Fruit fly (Drosophila melanogaster): ENCODE data around the gene CG12499.

Gene CG12499

DNA sequence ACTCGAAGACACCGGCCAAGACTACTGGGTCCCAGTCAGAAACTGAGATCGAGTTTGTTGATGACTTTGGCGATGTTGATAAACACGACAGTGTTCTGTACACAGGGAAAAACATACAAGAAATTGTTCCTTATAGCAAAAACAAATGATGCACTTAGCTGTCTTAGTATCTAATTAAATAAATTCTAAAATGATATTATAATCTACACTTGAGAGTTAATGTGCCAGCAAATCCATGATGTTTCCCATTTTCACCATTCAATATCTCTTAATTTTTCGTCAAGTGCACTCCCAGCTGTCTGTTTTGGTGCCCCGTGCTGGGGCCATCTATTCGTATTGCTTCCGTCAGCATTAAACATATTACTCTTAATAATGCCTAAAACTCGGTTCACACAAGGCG is 46.1 kb downstream of the CG12499 start:
- TF ChIP-seq EcR (GFP tag; optimal IDR thresholded peaks at IDR 0.05) = no peak
- peak; percentile 85 for TF ChIP-seq CG8301 (tag; optimal IDR thresholded peaks at IDR 0.05)
- no peak for TF ChIP-seq CG10348 (GFP tag; IDR thresholded peaks at IDR 0.05)
- TF ChIP-seq CG14655 (GFP tag; optimal IDR thresholded peaks at IDR 0.05) = peak; percentile 85
- peak; percentile 54 for TF ChIP-seq CG9948 (tag; optimal IDR thresholded peaks at IDR 0.05)
- peak; percentile 61 for TF ChIP-seq Pif1A (GFP tag; optimal IDR thresholded peaks at IDR 0.05)
- TF ChIP-seq Ets98B (GFP tag; IDR thresholded peaks at IDR 0.05) = peak; percentile 69
- TF ChIP-seq Pif1B (GFP tag; optimal IDR thresholded peaks at IDR 0.05) = peak; percentile 43
- TF ChIP-seq CG4496 (GFP tag; IDR thresholded peaks at IDR 0.05) = peak; percentile 79; the same call in 2 of the 3 replicates
- peak; percentile 23 for TF ChIP-seq CG8159 (tag; optimal IDR thresholded peaks at IDR 0.05)
- no peak for TF ChIP-seq fd96Ca (GFP tag; IDR thresholded peaks at IDR 0.05)
- TF ChIP-seq CG32121 (GFP tag; IDR thresholded peaks at IDR 0.05) = peak; percentile 57; the same call in 1 of the 2 replicates

DNA sequence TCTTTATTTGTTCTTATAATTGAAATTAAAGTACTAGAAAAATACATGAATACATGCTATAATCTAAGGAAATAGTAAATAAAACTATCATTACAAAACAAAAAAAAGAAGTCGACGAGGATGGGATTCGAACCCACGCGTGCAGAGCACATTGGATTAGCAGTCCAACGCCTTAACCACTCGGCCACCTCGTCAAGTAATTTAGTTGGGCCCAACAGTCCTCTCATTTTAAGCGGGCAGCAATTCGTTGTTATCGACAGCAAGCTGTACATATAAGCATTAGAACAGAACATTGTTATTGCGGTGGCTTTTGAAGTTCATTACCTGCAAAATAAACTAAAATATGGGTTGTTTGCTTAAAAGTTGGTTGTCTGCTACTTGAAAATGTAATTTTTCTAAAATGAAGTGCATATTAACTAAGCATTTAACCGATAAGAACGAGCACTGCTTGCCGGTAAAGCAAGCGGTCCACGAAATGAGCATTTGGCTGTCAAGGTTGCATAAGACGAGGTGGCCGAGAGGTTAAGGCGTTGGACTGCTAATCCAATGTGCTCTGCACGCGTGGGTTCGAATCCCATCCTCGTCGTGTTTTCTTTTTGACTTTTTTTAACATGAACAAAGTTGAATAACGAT is 49.2 kb downstream of the CG12499 start:
- TF ChIP-seq CG32121 (GFP tag; IDR thresholded peaks at IDR 0.05) = no peak
- no peak for TF ChIP-seq CG13204 (GFP tag; optimal IDR thresholded peaks at IDR 0.05)
- no peak for TF ChIP-seq Pif1A (GFP tag; optimal IDR thresholded peaks at IDR 0.05)
- TF ChIP-seq Ets98B (GFP tag; IDR thresholded peaks at IDR 0.05) = no peak
- no peak for TF ChIP-seq CG17806 (tag; optimal IDR thresholded peaks at IDR 0.05)
- no peak for TF ChIP-seq fd96Ca (GFP tag; IDR thresholded peaks at IDR 0.05)

- TF ChIP-seq CG14655 (GFP tag; optimal IDR thresholded peaks at IDR 0.05) = no peak
- TF ChIP-seq CG12605 (GFP tag; IDR thresholded peaks at IDR 0.05) = no peak
- no peak for TF ChIP-seq CG8301 (tag; optimal IDR thresholded peaks at IDR 0.05)
- TF ChIP-seq D1 (tag; optimal IDR thresholded peaks at IDR 0.05) = no peak
These were observed 50.1 kb downstream of the CG12499 start for dm6 chr3R:22396238-22396772.

DNA sequence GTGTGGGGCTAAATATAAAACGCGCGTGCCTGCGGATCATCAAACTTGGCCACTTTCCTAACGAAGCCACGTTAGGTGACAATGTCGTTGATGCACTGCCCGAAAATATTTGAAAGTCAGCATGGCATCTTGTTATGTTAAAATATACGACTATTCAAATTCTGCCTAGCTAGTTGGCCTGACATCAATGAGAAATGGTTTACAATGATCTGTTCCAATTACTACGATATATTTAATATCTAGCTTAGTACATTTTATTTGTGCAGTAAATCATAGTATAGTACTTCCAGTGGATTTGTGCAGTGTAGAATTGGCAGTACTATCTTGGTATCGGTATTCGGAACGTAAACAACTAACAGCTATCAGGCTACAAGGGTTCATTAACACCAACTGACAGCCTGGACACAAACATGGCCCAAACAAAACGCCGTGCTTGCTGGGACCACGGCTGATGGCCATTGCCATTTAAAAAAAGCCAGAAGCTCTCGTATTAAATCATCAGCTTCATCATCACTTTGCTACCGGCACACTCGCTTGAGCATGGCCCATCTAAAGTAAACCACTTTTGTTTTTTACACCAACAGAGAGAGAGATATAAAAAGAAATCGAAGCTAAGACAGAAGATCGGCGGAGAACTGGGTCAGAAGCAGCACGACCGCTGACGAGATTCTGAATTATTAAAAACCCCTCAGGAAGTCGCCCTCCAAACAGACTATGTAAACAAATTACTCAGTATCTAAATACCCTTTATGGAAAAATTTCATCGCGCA is 50.8 kb downstream of the CG12499 start:
- TF ChIP-seq CG8301 (tag; optimal IDR thresholded peaks at IDR 0.05) (peak; percentile 64), Pif1B (GFP tag; optimal IDR thresholded peaks at IDR 0.05) (no peak), CG32121 (GFP tag; IDR thresholded peaks at IDR 0.05) (no peak), fd96Ca (GFP tag; IDR thresholded peaks at IDR 0.05) (no peak), CG8159 (tag; optimal IDR thresholded peaks at IDR 0.05) (no peak), CG14655 (GFP tag; optimal IDR thresholded peaks at IDR 0.05) (peak; percentile 68), Snoo (tag; optimal IDR thresholded peaks at IDR 0.05) (no peak), CG4496 (GFP tag; IDR thresholded peaks at IDR 0.05) (peak; percentile 57; the same call in 1 of the 3 replicates), CG13204 (GFP tag; optimal IDR thresholded peaks at IDR 0.05) (no peak), Pif1A (GFP tag; optimal IDR thresholded peaks at IDR 0.05) (no peak), gl (tag; optimal IDR thresholded peaks at IDR 0.05) (no peak), Ets98B (GFP tag; IDR thresholded peaks at IDR 0.05) (0 out of 2 replicates have a peak, but pooled peaks have one; percentile 23), rn (GFP tag; IDR thresholded peaks at IDR 0.05) (no peak), CG15710 (tag; optimal IDR thresholded peaks at IDR 0.05) (no peak), CG12605 (GFP tag; IDR thresholded peaks at IDR 0.05) (no peak), CG9948 (tag; optimal IDR thresholded peaks at IDR 0.05) (peak; percentile 23), EcR (GFP tag; optimal IDR thresholded peaks at IDR 0.05) (no peak), CG34367 (tag; optimal IDR thresholded peaks at IDR 0.05) (no peak), CG10348 (GFP tag; IDR thresholded peaks at IDR 0.05) (no peak), CG17806 (tag; optimal IDR thresholded peaks at IDR 0.05) (no peak), D1 (tag; optimal IDR thresholded peaks at IDR 0.05) (no peak)

dm6 chr3R:22394004-22394403 is 52.4 kb downstream of the CG12499 start, which contains the start of gene CG13857:
Gene CG13857 (minus strand): TSS chr3R:22394104.
- TF ChIP-seq fd96Ca (GFP tag; IDR thresholded peaks at IDR 0.05) (no peak), CG34367 (tag; optimal IDR thresholded peaks at IDR 0.05) (no peak), CG8159 (tag; optimal IDR thresholded peaks at IDR 0.05) (no peak), Pif1A (GFP tag; optimal IDR thresholded peaks at IDR 0.05) (no peak), CG4496 (GFP tag; IDR thresholded peaks at IDR 0.05) (no peak)

All from whole organism, pupa.